Worm (Caenorhabditis elegans): Measurements from ENCODE around the gene smf-3.

DNA sequence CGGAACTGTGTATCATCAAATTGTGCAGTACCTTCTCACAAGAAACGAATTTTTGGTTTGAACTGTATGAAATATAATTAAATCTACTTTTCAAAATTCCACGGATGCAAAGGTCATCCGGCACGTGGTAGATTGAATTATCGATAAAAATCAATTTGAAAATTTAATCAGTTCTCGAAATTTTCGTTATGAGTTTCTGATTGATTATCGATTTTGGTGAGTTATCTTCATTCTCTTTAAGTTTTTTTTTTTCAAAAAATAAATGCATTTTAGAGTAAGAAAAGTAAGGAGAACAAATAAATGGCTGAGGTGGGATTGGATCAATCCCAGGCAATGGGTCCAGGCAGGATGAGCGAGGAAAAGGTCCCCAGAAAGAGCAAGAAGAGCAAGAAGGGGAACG lies 21.3 kb upstream of the smf-3 start, which contains the start of gene Y69A2AR.47:
- no peak for TF ChIP-seq med-1 (GFP tag; optimal IDR thresholded peaks at IDR 0.05; ENCODE audit: insufficient read depth)
- TF ChIP-seq cog-1 (tag; optimal IDR thresholded peaks at IDR 0.05): no peak
- no peak for TF ChIP-seq ztf-29 (GFP tag; IDR thresholded peaks at IDR 0.05)
- no peak for TF ChIP-seq klf-2 (GFP tag; conservative IDR thresholded peaks at IDR 0.05)
- TF ChIP-seq ref-1 (GFP tag; conservative IDR thresholded peaks at IDR 0.05): no peak
- no peak for TF ChIP-seq tab-1 (GFP tag; IDR thresholded peaks at IDR 0.05)
- no peak for TF ChIP-seq T22C8.4 (GFP tag; IDR thresholded peaks at IDR 0.05)
- no peak for TF ChIP-seq flt-1 (GFP tag; IDR thresholded peaks at IDR 0.05)
